ENCODE assay signal across 5 fruit fly cellular contexts in the genomic region with DNA sequence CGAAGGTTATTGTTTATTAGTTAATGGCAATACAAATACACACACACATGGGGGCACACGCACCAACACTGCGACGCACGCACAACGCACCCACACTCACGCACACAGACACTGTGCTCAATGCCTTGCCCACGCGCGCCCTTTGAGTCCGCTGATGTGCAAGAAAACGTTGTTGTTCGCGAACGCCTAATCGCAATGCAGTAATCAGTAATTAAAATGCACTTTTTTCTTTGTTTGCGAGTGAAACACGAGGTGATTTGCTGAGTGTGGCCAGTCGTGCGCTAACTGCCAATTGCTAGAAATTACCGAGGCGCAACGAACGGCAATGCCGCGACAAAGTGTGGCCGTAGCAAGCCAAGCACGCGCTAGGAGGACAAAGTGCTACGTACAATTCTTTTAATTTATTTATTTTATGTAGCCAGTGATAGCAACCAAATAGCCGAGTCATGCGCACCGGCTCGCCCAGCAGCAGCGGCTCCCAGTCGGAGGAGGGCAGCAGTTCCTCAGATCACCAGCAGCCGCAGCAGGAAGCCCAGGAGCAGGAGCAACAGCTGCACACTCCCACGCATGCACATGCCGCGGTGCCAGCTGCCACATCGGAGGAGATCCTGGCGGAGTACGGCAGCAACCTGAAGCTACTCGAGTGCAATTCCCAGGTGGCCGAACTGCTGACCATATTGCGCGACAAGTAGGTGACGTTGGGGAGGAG.
TF ChIP-seq lines count a peak whose summit lies in the region.

A gene (minus strand): TSS at position 299 of the 709 bp plus-strand sequence.
A gene (plus strand): TSS at position 341 of the 709 bp plus-strand sequence.

TF ChIP-seq in whole organism, adult, 20 proteins besides CTCF, POLR2A, EP300 and RAD21 (continued from another document):
- peak; percentile 59 for TF ChIP-seq CG33017 (tag; optimal IDR thresholded peaks at IDR 0.05; lab: Kevin White, UChicago)
- TF ChIP-seq CG5204 (GFP tag; optimal IDR thresholded peaks at IDR 0.05; lab: Kevin White, UChicago) = no peak
- peak; percentile 21 for TF ChIP-seq pad (GFP tag; optimal IDR thresholded peaks at IDR 0.05; lab: Kevin White, UChicago)
- TF ChIP-seq CG12768 (GFP tag; optimal IDR thresholded peaks at IDR 0.05; lab: Kevin White, UChicago) = peak; percentile 68

TF ChIP-seq in whole organism, embryonic, 481 proteins besides CTCF, POLR2A, EP300 and RAD21 (continued from another document and continues in another):
- peak; percentile 99 for TF ChIP-seq MESR4 (GFP tag; optimal IDR thresholded peaks at IDR 0.05; lab: Kevin White, UChicago)
- peak; percentile 82 for TF ChIP-seq Deaf1 (tag; optimal IDR thresholded peaks at IDR 0.05; lab: Kevin White, UChicago)
- TF ChIP-seq wek (GFP tag; optimal IDR thresholded peaks at IDR 0.05; lab: Kevin White, UChicago) = peak; percentile 17
- no peak for TF ChIP-seq ERR (GFP tag; optimal IDR thresholded peaks at IDR 0.05; lab: Kevin White, UChicago)
- TF ChIP-seq gcm (GFP tag; optimal IDR thresholded peaks at IDR 0.05; lab: Kevin White, UChicago) = peak; percentile 12
- TF ChIP-seq nau (GFP tag; optimal IDR thresholded peaks at IDR 0.05; lab: Kevin White, UChicago) = peak; percentile 17
- peak; percentile 76 for TF ChIP-seq ewg (GFP tag; optimal IDR thresholded peaks at IDR 0.05; lab: Kevin White, UChicago)
- no peak for TF ChIP-seq esg (GFP tag; conservative IDR thresholded peaks at IDR 0.05; lab: Robert Waterston, UW)
- TF ChIP-seq Vsx1 (GFP tag; optimal IDR thresholded peaks at IDR 0.05; lab: Kevin White, UChicago) = peak; percentile 42
- TF ChIP-seq HHEX (GFP tag; optimal IDR thresholded peaks at IDR 0.05; lab: Kevin White, UChicago) = peak; percentile 5
- peak; percentile 7 for TF ChIP-seq CG7839 (tag; optimal IDR thresholded peaks at IDR 0.05; lab: Kevin White, UChicago)
- TF ChIP-seq chm (GFP tag; IDR thresholded peaks at IDR 0.05; lab: Robert Waterston, UW) = no peak
- TF ChIP-seq gsb (GFP tag; IDR thresholded peaks at IDR 0.05; lab: Robert Waterston, UW) = no peak
- TF ChIP-seq pzg (GFP tag; optimal IDR thresholded peaks at IDR 0.05; lab: Kevin White, UChicago) = peak; percentile 91
- TF ChIP-seq stwl (tag; optimal IDR thresholded peaks at IDR 0.05; lab: Kevin White, UChicago) = peak; percentile 64
- TF ChIP-seq dysf (GFP tag; IDR thresholded peaks at IDR 0.05; lab: Robert Waterston, UW) = no peak
- 0 out of 3 replicates have a peak, but pooled peaks have one; percentile 33 for TF ChIP-seq mld (GFP tag; IDR thresholded peaks at IDR 0.05; lab: Robert Waterston, UW; ENCODE audit: partially characterized antibody)
- TF ChIP-seq Max (GFP tag; optimal IDR thresholded peaks at IDR 0.05; lab: Kevin White, UChicago) = peak; percentile 94
- TF ChIP-seq Fer2 (tag; optimal IDR thresholded peaks at IDR 0.05; lab: Kevin White, UChicago) = no peak
- TF ChIP-seq grn (GFP tag; optimal IDR thresholded peaks at IDR 0.05; lab: Kevin White, UChicago) = peak; percentile 36
- no peak for TF ChIP-seq croc (GFP tag; conservative IDR thresholded peaks at IDR 0.05; lab: Robert Waterston, UW)
- no peak for TF ChIP-seq Hmx (GFP tag; optimal IDR thresholded peaks at IDR 0.05; lab: Kevin White, UChicago)
- peak; percentile 5 for TF ChIP-seq ems (GFP tag; optimal IDR thresholded peaks at IDR 0.05; lab: Kevin White, UChicago)
- no peak for TF ChIP-seq bowl (GFP tag; IDR thresholded peaks at IDR 0.05; lab: Robert Waterston, UW)
- no peak for TF ChIP-seq h (optimal IDR thresholded peaks at IDR 0.05; lab: Kevin White, UChicago)
- TF ChIP-seq CG14710 (tag; optimal IDR thresholded peaks at IDR 0.05; lab: Kevin White, UChicago) = peak; percentile 52
- peak; percentile 51 for TF ChIP-seq CG7987 (GFP tag; optimal IDR thresholded peaks at IDR 0.05; lab: Kevin White, UChicago)
- no peak for TF ChIP-seq otp (GFP tag; IDR thresholded peaks at IDR 0.05; lab: Robert Waterston, UW)
- TF ChIP-seq dimm (GFP tag; IDR thresholded peaks at IDR 0.05; lab: Robert Waterston, UW) = no peak
- TF ChIP-seq Kr (GFP tag; optimal IDR thresholded peaks at IDR 0.05; lab: Kevin White, UChicago) = no peak

TF ChIP-seq in whole organism, prepupa, 60 proteins besides CTCF, POLR2A, EP300 and RAD21 (continued from another document):
- TF ChIP-seq acj6 (GFP tag; optimal IDR thresholded peaks at IDR 0.05; lab: Kevin White, UChicago) (no peak), OdsH (GFP tag; optimal IDR thresholded peaks at IDR 0.05; lab: Kevin White, UChicago) (no peak), CG3919 (GFP tag; optimal IDR thresholded peaks at IDR 0.05; lab: Kevin White, UChicago) (peak; percentile 31), Lpt (GFP tag; optimal IDR thresholded peaks at IDR 0.05; lab: Kevin White, UChicago) (peak; percentile 4), fkh (GFP tag; optimal IDR thresholded peaks at IDR 0.05; lab: Kevin White, UChicago) (peak; percentile 79), CG34406 (GFP tag; optimal IDR thresholded peaks at IDR 0.05; lab: Kevin White, UChicago) (no peak), achi (GFP tag; optimal IDR thresholded peaks at IDR 0.05; lab: Kevin White, UChicago) (no peak), fd85E (GFP tag; optimal IDR thresholded peaks at IDR 0.05; lab: Kevin White, UChicago) (no peak), CG10631 (GFP tag; optimal IDR thresholded peaks at IDR 0.05; lab: Kevin White, UChicago) (no peak), CG8632 (GFP tag; optimal IDR thresholded peaks at IDR 0.05; lab: Kevin White, UChicago) (no peak), CG32006 (GFP tag; optimal IDR thresholded peaks at IDR 0.05; lab: Kevin White, UChicago) (peak; percentile 17), CG11762 (GFP tag; optimal IDR thresholded peaks at IDR 0.05; lab: Kevin White, UChicago; ENCODE audit: insufficient read depth) (no peak), CG11294 (GFP tag; IDR thresholded peaks at IDR 0.05; lab: Robert Waterston, UW) (no peak), Smox (GFP tag; optimal IDR thresholded peaks at IDR 0.05; lab: Kevin White, UChicago) (peak; percentile 3), lz (GFP tag; optimal IDR thresholded peaks at IDR 0.05; lab: Kevin White, UChicago) (peak; percentile 12), Met (GFP tag; optimal IDR thresholded peaks at IDR 0.05; lab: Kevin White, UChicago) (no peak), CG1621 (tag; optimal IDR thresholded peaks at IDR 0.05; lab: Kevin White, UChicago) (peak; percentile 33), Eip93F (GFP tag; optimal IDR thresholded peaks at IDR 0.05; lab: Kevin White, UChicago) (no peak), Gug (GFP tag; IDR thresholded peaks at IDR 0.05; lab: Robert Waterston, UW) (peak; percentile 35; the same call in 1 of the 2 replicates), Eip78C (GFP tag; lab: Kevin White, UChicago) (peak; percentile 65)

TF ChIP-seq in whole organism, pupa, 21 proteins besides CTCF, POLR2A, EP300 and RAD21 (continued from another document):
- no peak for TF ChIP-seq rn (GFP tag; IDR thresholded peaks at IDR 0.05; lab: Robert Waterston, UW)

TF ChIP-seq in whole organism, wandering third instar larva, 38 proteins besides CTCF, POLR2A, EP300 and RAD21 (continued from another document):
- TF ChIP-seq br (GFP tag; optimal IDR thresholded peaks at IDR 0.05; lab: Kevin White, UChicago) (no peak), CrebA (GFP tag; optimal IDR thresholded peaks at IDR 0.05; lab: Kevin White, UChicago; ENCODE audit: borderline replicate concordance) (no peak), Vsx2 (GFP tag; optimal IDR thresholded peaks at IDR 0.05; lab: Kevin White, UChicago; ENCODE audit: partially characterized antibody) (no peak), Dif (GFP tag; optimal IDR thresholded peaks at IDR 0.05; lab: Kevin White, UChicago; ENCODE audit: partially characterized antibody) (no peak), GATAd (GFP tag; optimal IDR thresholded peaks at IDR 0.05; lab: Kevin White, UChicago) (no peak), Hr83 (GFP tag; optimal IDR thresholded peaks at IDR 0.05; lab: Kevin White, UChicago; ENCODE audit: poor library complexity, severe bottlenecking) (peak; percentile 88), Abd-B (GFP tag; optimal IDR thresholded peaks at IDR 0.05; lab: Kevin White, UChicago) (no peak), woc (GFP tag; optimal IDR thresholded peaks at IDR 0.05; lab: Kevin White, UChicago) (no peak), fru (GFP tag; optimal IDR thresholded peaks at IDR 0.05; lab: Kevin White, UChicago) (peak; percentile 44), brk (GFP tag; optimal IDR thresholded peaks at IDR 0.05; lab: Kevin White, UChicago) (no peak), jim (GFP tag; optimal IDR thresholded peaks at IDR 0.05; lab: Kevin White, UChicago) (peak; percentile 28), Sp1 (GFP tag; optimal IDR thresholded peaks at IDR 0.05; lab: Kevin White, UChicago) (peak; percentile 40), HLH106 (tag; optimal IDR thresholded peaks at IDR 0.05; lab: Kevin White, UChicago) (no peak), h (GFP tag; optimal IDR thresholded peaks at IDR 0.05; lab: Kevin White, UChicago) (peak; percentile 86), dmrt93B (GFP tag; optimal IDR thresholded peaks at IDR 0.05; lab: Kevin White, UChicago) (no peak), dsf (GFP tag; optimal IDR thresholded peaks at IDR 0.05; lab: Kevin White, UChicago; ENCODE audit: borderline replicate concordance) (no peak), Myc (optimal IDR thresholded peaks at IDR 0.05; lab: Kevin White, UChicago) (peak; percentile 22), ey (GFP tag; optimal IDR thresholded peaks at IDR 0.05; lab: Kevin White, UChicago) (peak; percentile 23)
